Fruit fly (Drosophila melanogaster): Measurements from ENCODE around the gene CG9953.

CG9953 gene

DNA sequence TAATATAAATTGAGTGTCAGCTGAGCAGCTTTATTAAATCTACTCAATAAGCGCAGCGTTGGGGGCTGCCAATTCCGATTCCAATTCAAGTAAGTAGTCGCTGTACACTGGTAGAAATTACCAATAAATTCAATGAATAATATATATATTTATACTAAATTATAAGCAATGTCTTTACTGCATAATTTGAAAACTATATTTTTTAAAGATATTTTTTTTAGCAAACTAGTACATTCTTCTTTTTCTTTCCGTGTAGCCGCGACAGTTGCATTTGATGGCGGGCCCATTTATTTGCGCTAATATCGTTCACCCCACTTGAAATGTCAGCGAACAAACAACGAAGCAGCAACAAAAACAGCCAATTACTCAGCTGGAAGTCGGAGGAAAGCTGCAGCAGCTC, 7.9 kb downstream of the CG9953 start (continued):
- TF ChIP-seq Lim3 (GFP tag; IDR thresholded peaks at IDR 0.05) (peak; percentile 52; the same call in 1 of the 2 replicates), Sox100B (GFP tag; optimal IDR thresholded peaks at IDR 0.05) (peak; percentile 63), slbo (GFP tag; IDR thresholded peaks at IDR 0.05) (peak; percentile 67), Opbp (GFP tag; IDR thresholded peaks at IDR 0.05; ENCODE audit: partially characterized antibody) (no peak), CG43689 (GFP tag; IDR thresholded peaks at IDR 0.05) (peak; percentile 47; the same call in 1 of the 2 replicates), CG8290 (GFP tag; optimal IDR thresholded peaks at IDR 0.05) (peak; percentile 42), CG8290 (tag; optimal IDR thresholded peaks at IDR 0.05) (no peak), lbe (GFP tag; optimal IDR thresholded peaks at IDR 0.05) (peak; percentile 33), D19B (GFP tag; optimal IDR thresholded peaks at IDR 0.05) (peak; percentile 8), oc (tag; optimal IDR thresholded peaks at IDR 0.05) (peak; percentile 37), ftz-f1 (GFP tag; optimal IDR thresholded peaks at IDR 0.05) (no peak), CG34422 (GFP tag; IDR thresholded peaks at IDR 0.05) (peak; percentile 52; the same call in 2 of the 3 replicates), fd96Cb (tag; optimal IDR thresholded peaks at IDR 0.05) (peak; percentile 60), NfI (GFP tag; optimal IDR thresholded peaks at IDR 0.05) (peak; percentile 30), CG17612 (GFP tag; IDR thresholded peaks at IDR 0.05) (0 out of 2 replicates have a peak, but pooled peaks have one; percentile 7), Trl (optimal IDR thresholded peaks at IDR 0.05) (no peak), Trl (GFP tag; optimal IDR thresholded peaks at IDR 0.05) (no peak), sim (GFP tag; IDR thresholded peaks at IDR 0.05) (0 out of 2 replicates have a peak, but pooled peaks have one; percentile 46), CG12219 (GFP tag; optimal IDR thresholded peaks at IDR 0.05) (peak; percentile 21), jing (GFP tag; optimal IDR thresholded peaks at IDR 0.05) (no peak), zfh1 (GFP tag; IDR thresholded peaks at IDR 0.05) (peak; percentile 77), phol (tag; optimal IDR thresholded peaks at IDR 0.05) (peak; percentile 72)

DNA sequence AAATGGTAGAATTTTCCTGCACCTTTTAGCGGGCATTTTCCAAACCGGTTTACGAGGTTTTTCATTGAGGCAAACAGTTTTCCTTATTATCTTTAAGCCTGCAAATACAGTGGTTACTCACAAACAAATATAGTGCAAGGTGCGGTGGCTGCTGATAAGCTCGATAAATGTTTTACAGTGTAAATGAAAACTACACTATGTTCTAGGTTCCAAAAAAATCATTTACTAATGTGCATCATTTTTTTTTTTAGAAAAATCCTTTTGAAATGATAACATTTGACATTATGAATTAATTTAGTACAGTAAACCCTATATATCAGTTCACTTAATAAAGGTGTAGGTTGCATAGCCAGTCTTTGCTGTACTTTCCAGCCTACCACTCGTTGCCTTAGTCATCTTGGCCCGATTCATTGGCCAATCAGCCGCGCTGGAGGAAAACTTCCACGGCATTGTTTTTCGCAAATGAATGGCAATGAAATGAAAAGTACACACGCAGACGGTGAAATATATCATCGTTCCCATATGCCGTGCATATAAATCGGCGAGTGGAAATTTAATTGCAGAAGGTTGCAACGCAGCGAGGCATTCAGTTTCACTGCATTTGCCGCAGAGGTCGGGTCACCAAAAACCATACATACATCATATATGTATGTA, 8.7 kb downstream of the CG9953 start:
- TF ChIP-seq org-1 (GFP tag; optimal IDR thresholded peaks at IDR 0.05) = no peak
- TF ChIP-seq CG8281 (tag; optimal IDR thresholded peaks at IDR 0.05) = no peak
- TF ChIP-seq D (optimal IDR thresholded peaks at IDR 0.05) = no peak
- no peak for TF ChIP-seq D (GFP tag; optimal IDR thresholded peaks at IDR 0.05)
- no peak for TF ChIP-seq esg (GFP tag; conservative IDR thresholded peaks at IDR 0.05)
- no peak for TF ChIP-seq bigmax (GFP tag; optimal IDR thresholded peaks at IDR 0.05)
- no peak for TF ChIP-seq CG10431 (GFP tag; optimal IDR thresholded peaks at IDR 0.05)
- TF ChIP-seq tgo (GFP tag; IDR thresholded peaks at IDR 0.05) = no peak
- TF ChIP-seq Dp (GFP tag; optimal IDR thresholded peaks at IDR 0.05) = no peak
- TF ChIP-seq CG6683 (GFP tag; optimal IDR thresholded peaks at IDR 0.05) = no peak
- TF ChIP-seq slbo (GFP tag; IDR thresholded peaks at IDR 0.05) = no peak
- TF ChIP-seq corto (GFP tag; optimal IDR thresholded peaks at IDR 0.05) = no peak
- no peak for TF ChIP-seq E2f2 (GFP tag; IDR thresholded peaks at IDR 0.05)
- no peak for TF ChIP-seq Hey (tag; optimal IDR thresholded peaks at IDR 0.05)
- TF ChIP-seq CG8944 (GFP tag; optimal IDR thresholded peaks at IDR 0.05) = no peak
- no peak for TF ChIP-seq lab (GFP tag; optimal IDR thresholded peaks at IDR 0.05)
- TF ChIP-seq ttk (GFP tag; IDR thresholded peaks at IDR 0.05) = 0 out of 2 replicates have a peak, but pooled peaks have one; percentile 18
- TF ChIP-seq CG9876 (GFP tag; optimal IDR thresholded peaks at IDR 0.05) = no peak
- peak; percentile 47 for TF ChIP-seq cg (GFP tag; optimal IDR thresholded peaks at IDR 0.05)
- TF ChIP-seq CG5180 (GFP tag; optimal IDR thresholded peaks at IDR 0.05) = no peak
- TF ChIP-seq CG14667 (GFP tag; IDR thresholded peaks at IDR 0.05) = peak; percentile 41; the same call in 1 of the 2 replicates
- TF ChIP-seq dimm (GFP tag; IDR thresholded peaks at IDR 0.05) = no peak
- peak; percentile 35 for TF ChIP-seq CG16863 (GFP tag; optimal IDR thresholded peaks at IDR 0.05)
- no peak for TF ChIP-seq wek (GFP tag; optimal IDR thresholded peaks at IDR 0.05)
- TF ChIP-seq lov (optimal IDR thresholded peaks at IDR 0.05) = no peak
- no peak for TF ChIP-seq lov (GFP tag; IDR thresholded peaks at IDR 0.05)
- TF ChIP-seq Lpt (GFP tag; optimal IDR thresholded peaks at IDR 0.05) = no peak
- peak; percentile 31 for TF ChIP-seq Oli (tag; optimal IDR thresholded peaks at IDR 0.05)
- peak; percentile 39 for TF ChIP-seq gem (tag; optimal IDR thresholded peaks at IDR 0.05)
- TF ChIP-seq so (GFP tag; IDR thresholded peaks at IDR 0.05) = no peak
- no peak for TF ChIP-seq ranshi (GFP tag; IDR thresholded peaks at IDR 0.05)

Measured in whole organism, embryonic.